Fruit fly (Drosophila melanogaster) whole organism, wandering third instar larva: ENCODE results near the gene Fum1.

Source experiments
- Abd-B ChIP-seq: fragments of >200 bp; optimal IDR thresholded peaks from 2 replicates; lab custom pipeline; 2017; ENCODE audit warnings: missing biosample characterization, missing genetic modification characterization
- CG32264 ChIP-seq: fragments of 200-800 bp; sonication (Bioruptor generic); optimal IDR thresholded peaks from 2 replicates; lab custom pipeline; 2016; ENCODE audit warnings: missing biosample characterization, missing genetic modification characterization
- CG9705 ChIP-seq: fragments of 200-800 bp; sonication (Bioruptor generic); optimal IDR thresholded peaks from 2 replicates; lab custom pipeline; 2018; ENCODE audit warnings: missing biosample characterization, mild to moderate bottlenecking, missing genetic modification characterization
- CrebA ChIP-seq: fragments of 200-800 bp; sonication (Bioruptor generic); optimal IDR thresholded peaks from 2 replicates; lab custom pipeline; 2016; ENCODE audit warnings: missing biosample characterization, mild to moderate bottlenecking, missing genetic modification characterization, borderline replicate concordance
- Dfd ChIP-seq: fragments of >200 bp; optimal IDR thresholded peaks from 2 replicates; lab custom pipeline; 2017; ENCODE audit warnings: missing biosample characterization, missing genetic modification characterization
- Dif ChIP-seq: fragments of 200-275, 200-300 bp; sonication (Bioruptor generic); optimal IDR thresholded peaks from 2 replicates; lab custom pipeline; 2018; ENCODE audit warnings: missing biosample characterization, missing genetic modification characterization; ENCODE audit not compliant: partially characterized antibody
- GATAd ChIP-seq: sonication (Bioruptor generic); optimal IDR thresholded peaks from 2 replicates; lab custom pipeline; 2016; ENCODE audit warnings: missing biosample characterization, missing genetic modification characterization
- HLH106 ChIP-seq: fragments of 200-800 bp; optimal IDR thresholded peaks from 3 replicates; lab custom pipeline; 2019; ENCODE audit warnings: missing biosample characterization, mild to moderate bottlenecking, missing genetic modification characterization, moderate library complexity
- Hnf4 ChIP-seq: fragments of 200-800 bp; sonication (Bioruptor generic); optimal IDR thresholded peaks from 2 replicates; lab custom pipeline; 2016; ENCODE audit warnings: missing biosample characterization, mild to moderate bottlenecking, missing genetic modification characterization
- Hr78 ChIP-seq: fragments of >200 bp; optimal IDR thresholded peaks from 2 replicates; lab custom pipeline; 2017; ENCODE audit warnings: missing biosample characterization, missing genetic modification characterization
- Hr83 ChIP-seq: fragments of 200-300 bp; sonication (Bioruptor generic); optimal IDR thresholded peaks from 2 replicates; lab custom pipeline; 2016; ENCODE audit warnings: missing biosample characterization, mild to moderate bottlenecking, missing genetic modification characterization, moderate library complexity; ENCODE audit not compliant: poor library complexity, severe bottlenecking
- Jra ChIP-seq: sonication (Bioruptor generic); optimal IDR thresholded peaks from 2 replicates; lab custom pipeline; 2016; ENCODE audit warnings: missing biosample characterization, missing genetic modification characterization
- Mio ChIP-seq: sonication (Bioruptor generic); optimal IDR thresholded peaks from 2 replicates; lab custom pipeline; 2016; ENCODE audit warnings: missing biosample characterization, missing genetic modification characterization
- Myc ChIP-seq: fragments of >200 bp; optimal IDR thresholded peaks from 2 replicates; lab custom pipeline; 2017
- N ChIP-seq: fragments of >200 bp; optimal IDR thresholded peaks from 2 replicates; lab custom pipeline; 2018; ENCODE audit warnings: missing biosample characterization, missing external identifiers, missing genetic modification characterization
- OdsH ChIP-seq: fragments of 200-800 bp; sonication (Bioruptor generic); optimal IDR thresholded peaks from 2 replicates; lab custom pipeline; 2016; ENCODE audit warnings: missing biosample characterization, mild to moderate bottlenecking, missing genetic modification characterization
- Rel ChIP-seq, 2 experiments: fragments of 200-800 bp; sonication (Bioruptor generic) in 1 of 2; optimal IDR thresholded peaks; 2 replicates in 1 of 2; 3 replicates in 1 of 2; lab custom pipeline; 2016 to 2019; ENCODE audit warnings: mild to moderate bottlenecking in 2 of 2, missing biosample characterization in 2 of 2, missing genetic modification characterization in 2 of 2, moderate library complexity in 1 of 2
- Sp1 ChIP-seq: fragments of 200-800 bp; sonication (Bioruptor generic); optimal IDR thresholded peaks from 3 replicates; lab custom pipeline; 2019; ENCODE audit warnings: missing biosample characterization, mild to moderate bottlenecking, missing genetic modification characterization, moderate library complexity
- Vsx2 ChIP-seq: fragments of 200-300, 225-300 bp; sonication (Bioruptor generic); optimal IDR thresholded peaks from 2 replicates; lab custom pipeline; 2018; ENCODE audit warnings: missing biosample characterization, missing genetic modification characterization; ENCODE audit not compliant: partially characterized antibody
- br ChIP-seq: fragments of 200-800 bp; sonication (Bioruptor generic); optimal IDR thresholded peaks from 2 replicates; lab custom pipeline; 2016; ENCODE audit warnings: missing biosample characterization, missing genetic modification characterization
- brk ChIP-seq: fragments of 200-800 bp; sonication (Bioruptor generic); optimal IDR thresholded peaks from 2 replicates; lab custom pipeline; 2016; ENCODE audit warnings: missing biosample characterization, mild to moderate bottlenecking, missing genetic modification characterization
- dl ChIP-seq, 2 experiments: fragments of 175-275, 200-275 bp in 1 of 2; fragments of 200-275 bp in 1 of 2; sonication (Bioruptor generic); optimal IDR thresholded peaks; lab custom pipeline; 2018; ENCODE audit warnings: mild to moderate bottlenecking in 2 of 2, missing biosample characterization in 2 of 2, missing genetic modification characterization in 2 of 2, moderate library complexity in 2 of 2; ENCODE audit not compliant: partially characterized antibody in 2 of 2, insufficient read depth in 1 of 2
- dmrt93B ChIP-seq: fragments of 200-800 bp; sonication (Bioruptor generic); optimal IDR thresholded peaks from 2 replicates; lab custom pipeline; 2018; ENCODE audit warnings: missing biosample characterization, mild to moderate bottlenecking, missing genetic modification characterization
- dsf ChIP-seq: sonication (Bioruptor generic); optimal IDR thresholded peaks from 2 replicates; lab custom pipeline; 2016; ENCODE audit warnings: missing biosample characterization, missing genetic modification characterization, borderline replicate concordance
- ey ChIP-seq: fragments of 200-800 bp; sonication (Bioruptor generic); optimal IDR thresholded peaks from 2 replicates; lab custom pipeline; 2016; ENCODE audit warnings: missing biosample characterization, missing genetic modification characterization
- foxo ChIP-seq, 2 experiments: fragments of 200-800 bp; sonication (Bioruptor generic); optimal IDR thresholded peaks; 2 replicates in 1 of 2; 3 replicates in 1 of 2; lab custom pipeline; 2016 to 2017; ENCODE audit warnings: missing biosample characterization in 2 of 2, missing genetic modification characterization in 2 of 2
- fru ChIP-seq: fragments of 200-800 bp; sonication (Bioruptor generic); optimal IDR thresholded peaks from 3 replicates; lab custom pipeline; 2016; ENCODE audit warnings: missing biosample characterization, mild to moderate bottlenecking, missing genetic modification characterization
- h ChIP-seq: fragments of 200-800 bp; sonication (Bioruptor generic); optimal IDR thresholded peaks from 3 replicates; lab custom pipeline; 2016; ENCODE audit warnings: missing biosample characterization, mild to moderate bottlenecking, missing genetic modification characterization
- jim ChIP-seq: fragments of 175-275, 200-325 bp; sonication (Bioruptor generic); optimal IDR thresholded peaks from 2 replicates; lab custom pipeline; 2016; ENCODE audit warnings: missing biosample characterization, mild to moderate bottlenecking, missing genetic modification characterization
- lola ChIP-seq: fragments of >200 bp; optimal IDR thresholded peaks from 2 replicates; lab custom pipeline; 2017; ENCODE audit warnings: missing biosample characterization, missing genetic modification characterization
- pan ChIP-seq: fragments of >200 bp; optimal IDR thresholded peaks from 2 replicates; lab custom pipeline; 2017
- psq ChIP-seq: fragments of 200-800 bp; sonication (Bioruptor generic); optimal IDR thresholded peaks from 3 replicates; lab custom pipeline; 2017; ENCODE audit warnings: missing biosample characterization, mild to moderate bottlenecking, missing genetic modification characterization, moderate library complexity
- rgr ChIP-seq: fragments of 200-800 bp; sonication (Bioruptor generic); optimal IDR thresholded peaks from 3 replicates; lab custom pipeline; 2016; ENCODE audit warnings: missing biosample characterization, mild to moderate bottlenecking, missing genetic modification characterization
- sage ChIP-seq: fragments of 200-800 bp; sonication (Bioruptor generic); optimal IDR thresholded peaks from 2 replicates; lab custom pipeline; 2016; ENCODE audit warnings: missing biosample characterization, mild to moderate bottlenecking, missing genetic modification characterization
- sv ChIP-seq: fragments of 200-800 bp; sonication (Bioruptor generic); optimal IDR thresholded peaks from 3 replicates; lab custom pipeline; 2016; ENCODE audit warnings: missing biosample characterization, missing genetic modification characterization
- tai ChIP-seq: sonication (Bioruptor generic); optimal IDR thresholded peaks from 2 replicates; lab custom pipeline; 2016; ENCODE audit warnings: missing biosample characterization, missing genetic modification characterization
- usp ChIP-seq: fragments of >200 bp; optimal IDR thresholded peaks from 2 replicates; lab custom pipeline; 2017; ENCODE audit warnings: missing biosample characterization, missing genetic modification characterization
- woc ChIP-seq: sonication (Bioruptor generic); optimal IDR thresholded peaks from 2 replicates; lab custom pipeline; 2016; ENCODE audit warnings: missing biosample characterization, mild to moderate bottlenecking, missing genetic modification characterization

Fum1 gene

dm6 chrX:6699255-6699885 lies 21.1 kb downstream of the Fum1 start, which contains the start of gene CG14441:
Gene CG14441, plus strand, starts transcription at chrX:6699508.
- TF ChIP-seq Mio (no peak), HLH106 (tag; lab: Kevin White, UChicago) (peak; percentile 50), dmrt93B (peak; percentile 3), CG9705 (GFP tag; lab: Kevin White, UChicago) (peak; percentile 17), usp (GFP tag; lab: Kevin White, UChicago) (no peak), sage (GFP tag; lab: Kevin White, UChicago) (peak; percentile 21), rgr (peak; percentile 65), brk (peak; percentile 44), Jra (no peak), ey (GFP tag; lab: Kevin White, UChicago) (peak; percentile 39), h (peak; percentile 66), CrebA (GFP tag; lab: Kevin White, UChicago) (no peak), sv (GFP tag; lab: Kevin White, UChicago) (peak; percentile 34), Dif (no peak), fru (GFP tag; lab: Kevin White, UChicago) (peak; percentile 100), jim (GFP tag; lab: Kevin White, UChicago) (no peak), pan (lab: Kevin White, UChicago) (no peak), dl (GFP tag; optimal IDR thresholded peaks at IDR 0.05; lab: Kevin White, UChicago; ENCODE audit: insufficient read depth in 1 of 2, partially characterized antibody in 2 of 2) (no peak), psq (peak; percentile 69), Dfd (GFP tag; lab: Kevin White, UChicago) (no peak), Hnf4 (peak; percentile 45), GATAd (GFP tag; lab: Kevin White, UChicago) (no peak), tai (GFP tag; lab: Kevin White, UChicago) (no peak), Rel (GFP tag; optimal IDR thresholded peaks at IDR 0.05; lab: Kevin White, UChicago) (peak; percentile 57), Rel (tag; optimal IDR thresholded peaks at IDR 0.05; lab: Kevin White, UChicago) (peak; percentile 21), lola (no peak), Abd-B (no peak), N (no peak), woc (GFP tag; lab: Kevin White, UChicago) (peak; percentile 93), foxo (GFP tag; optimal IDR thresholded peaks at IDR 0.05; lab: Kevin White, UChicago) (peak in 1 of 2 experiments; percentile 51), Vsx2 (GFP tag; lab: Kevin White, UChicago) (no peak), OdsH (GFP tag; lab: Kevin White, UChicago) (peak; percentile 40), dsf (GFP tag; lab: Kevin White, UChicago) (no peak), Myc (lab: Kevin White, UChicago) (peak; percentile 71), Hr83 (GFP tag; lab: Kevin White, UChicago) (no peak), Hr78 (GFP tag; lab: Kevin White, UChicago) (no peak), Sp1 (GFP tag; lab: Kevin White, UChicago) (peak; percentile 73), CG32264 (GFP tag; lab: Kevin White, UChicago) (peak; percentile 47), br (GFP tag; lab: Kevin White, UChicago) (peak; percentile 57)
- TF ChIP-seq, all 38 proteins: peak for 20

dm6 chrX:6700263-6700989 lies 22.2 kb downstream of the Fum1 start:
- TF ChIP-seq Hr78 (GFP tag; lab: Kevin White, UChicago), result no peak
- TF ChIP-seq GATAd (GFP tag; lab: Kevin White, UChicago), result no peak
- no peak for TF ChIP-seq Sp1 (GFP tag; lab: Kevin White, UChicago)
- no peak for TF ChIP-seq dsf (GFP tag; lab: Kevin White, UChicago)
- TF ChIP-seq brk, result no peak
- TF ChIP-seq sage (GFP tag; lab: Kevin White, UChicago), result no peak
- TF ChIP-seq Mio, result no peak
- no peak for TF ChIP-seq dl (GFP tag; optimal IDR thresholded peaks at IDR 0.05; lab: Kevin White, UChicago; ENCODE audit: insufficient read depth in 1 of 2, partially characterized antibody in 2 of 2)
- no peak for TF ChIP-seq Abd-B
- TF ChIP-seq Dfd (GFP tag; lab: Kevin White, UChicago), result no peak
- no peak for TF ChIP-seq lola
- no peak for TF ChIP-seq sv (GFP tag; lab: Kevin White, UChicago)
- no peak for TF ChIP-seq br (GFP tag; lab: Kevin White, UChicago)
